Worm (Caenorhabditis elegans): ENCODE data around the gene T10D4.19.
"Not testable (repeated sequence)": the region's sequence is repeated elsewhere in the genome, so short reads cannot be mapped to it uniquely, and the experiment has no call there.

Gene T10D4.19

DNA sequence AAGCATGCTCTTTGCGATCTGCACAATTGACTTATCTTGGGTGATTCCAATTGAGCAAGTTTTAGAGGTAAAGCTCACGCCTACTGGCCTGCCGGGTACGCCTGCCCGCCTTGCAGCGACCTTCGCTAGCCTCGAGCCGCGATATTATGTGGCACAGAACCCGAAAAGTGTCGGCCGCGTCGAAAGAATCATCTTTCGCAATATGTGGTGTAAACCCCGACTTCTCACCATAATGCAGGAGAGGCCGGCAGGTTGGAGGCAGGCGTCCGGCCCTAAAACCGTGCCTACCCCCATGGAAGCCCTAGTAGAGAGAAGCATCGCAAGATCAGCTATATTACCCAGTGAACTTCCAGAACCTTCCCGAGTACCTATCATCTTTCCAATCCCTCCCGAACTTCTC, 34.1 kb downstream of the T10D4.19 start:
- no peak for TF ChIP-seq flt-1 (GFP tag; IDR thresholded peaks at IDR 0.05)
- no peak for TF ChIP-seq ets-7 (tag; optimal IDR thresholded peaks at IDR 0.05)
- TF ChIP-seq ceh-36 (tag; optimal IDR thresholded peaks at IDR 0.05) = no peak
- TF ChIP-seq tra-4 (tag; optimal IDR thresholded peaks at IDR 0.05) = no peak
- no peak for TF ChIP-seq scrt-1 (GFP tag; IDR thresholded peaks at IDR 0.05)
- no peak for TF ChIP-seq hmg-4 (GFP tag; optimal IDR thresholded peaks at IDR 0.05)
- TF ChIP-seq B0310.2 (tag; optimal IDR thresholded peaks at IDR 0.05) = no peak

- TF ChIP-seq hmbx-1 (tag; optimal IDR thresholded peaks at IDR 0.05); ama-1 (optimal IDR thresholded peaks at IDR 0.05); flt-1 (GFP tag; IDR thresholded peaks at IDR 0.05): not testable (repeated sequence)
These were observed 37.3 kb downstream of the T10D4.19 start, which contains the start of gene Y27F2A.11 for ce11 chrII:3189038-3189437. Y27F2A.11 (plus strand) TSS chrII:3189338.

DNA sequence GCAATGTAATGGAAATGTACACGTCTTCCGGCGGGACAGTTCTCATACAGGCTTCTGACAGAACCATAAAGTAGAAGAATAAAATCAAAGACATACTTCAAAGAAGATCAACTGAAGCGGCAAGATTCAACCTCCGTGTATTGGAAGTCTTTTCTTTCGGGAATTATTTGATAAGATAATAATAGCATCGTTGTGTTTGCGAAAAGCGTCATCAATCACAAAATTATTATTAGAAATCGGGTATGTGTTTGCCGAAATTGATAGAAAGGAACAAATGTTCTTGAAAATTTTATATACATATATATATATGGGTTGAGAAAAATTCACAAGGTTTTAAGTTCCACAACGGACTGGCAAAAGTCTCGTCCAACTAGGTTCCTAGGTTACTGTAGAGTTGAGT, 39.8 kb downstream of the T10D4.19 start, which contains the start of gene Y27F2A.9:
Gene Y27F2A.9, minus strand, starts transcription at position 101 of the 400 bp plus-strand sequence.
- TF ChIP-seq flt-1 (GFP tag; IDR thresholded peaks at IDR 0.05); sea-1 (GFP tag; conservative IDR thresholded peaks at IDR 0.05); pes-1 (GFP tag; IDR thresholded peaks at IDR 0.05): not testable (repeated sequence)

ce11 chrII:3195739-3196138, 44.0 kb downstream of the T10D4.19 start:
- no peak for TF ChIP-seq ama-1 (optimal IDR thresholded peaks at IDR 0.05)
- no peak for TF ChIP-seq ceh-36 (tag; optimal IDR thresholded peaks at IDR 0.05)
- TF ChIP-seq flt-1 (GFP tag; IDR thresholded peaks at IDR 0.05) = no peak
- no peak for TF ChIP-seq scrt-1 (GFP tag; IDR thresholded peaks at IDR 0.05)
- no peak for TF ChIP-seq ets-7 (tag; optimal IDR thresholded peaks at IDR 0.05)
- no peak for TF ChIP-seq pes-1 (GFP tag; IDR thresholded peaks at IDR 0.05)
- no peak for TF ChIP-seq tbx-11 (GFP tag; IDR thresholded peaks at IDR 0.05)
- no peak for TF ChIP-seq hmg-4 (GFP tag; optimal IDR thresholded peaks at IDR 0.05)
- no peak for TF ChIP-seq aly-1 (tag; optimal IDR thresholded peaks at IDR 0.05)
- TF ChIP-seq F13C5.2 (tag; optimal IDR thresholded peaks at IDR 0.05) = no peak
- no peak for TF ChIP-seq tbx-37 (GFP tag; conservative IDR thresholded peaks at IDR 0.05)
- TF ChIP-seq hnd-1 (tag; optimal IDR thresholded peaks at IDR 0.05) = no peak
- TF ChIP-seq sea-1 (GFP tag; conservative IDR thresholded peaks at IDR 0.05) = no peak

DNA sequence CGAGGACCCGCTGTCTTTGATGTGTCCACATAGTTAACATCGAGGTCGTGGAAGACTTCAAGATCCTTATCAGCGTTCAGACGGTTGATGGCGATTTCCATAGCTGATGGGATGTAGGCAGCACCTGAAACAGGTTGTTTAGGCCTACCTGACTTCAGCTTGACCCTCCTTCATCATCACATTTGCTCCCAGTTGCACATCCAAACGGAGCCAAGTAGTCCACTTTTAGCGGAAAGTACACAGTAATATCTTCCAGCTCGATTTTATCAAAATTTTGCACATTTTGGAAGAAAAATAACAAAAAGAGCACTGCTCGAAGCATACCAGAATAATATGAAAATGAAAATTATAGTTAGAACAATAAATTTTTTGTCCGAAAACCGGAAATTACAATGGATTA, 45.2 kb downstream of the T10D4.19 start, which contains the start of gene gcy-15:
Gene gcy-15, minus strand, starts transcription at position 101 of the 400 bp plus-strand sequence.
- TF ChIP-seq ceh-36 (tag; optimal IDR thresholded peaks at IDR 0.05) = no peak
- TF ChIP-seq sea-1 (GFP tag; conservative IDR thresholded peaks at IDR 0.05) = no peak
- no peak for TF ChIP-seq tbx-11 (GFP tag; IDR thresholded peaks at IDR 0.05)
- TF ChIP-seq flt-1 (GFP tag; IDR thresholded peaks at IDR 0.05) = no peak
- TF ChIP-seq pes-1 (GFP tag; IDR thresholded peaks at IDR 0.05) = no peak
- no peak for TF ChIP-seq hmbx-1 (tag; optimal IDR thresholded peaks at IDR 0.05)
- no peak for TF ChIP-seq tbx-37 (GFP tag; conservative IDR thresholded peaks at IDR 0.05)
- no peak for TF ChIP-seq ceh-13 (GFP tag; optimal IDR thresholded peaks at IDR 0.05)
- no peak for TF ChIP-seq F13C5.2 (tag; optimal IDR thresholded peaks at IDR 0.05)
- no peak for TF ChIP-seq aly-1 (tag; optimal IDR thresholded peaks at IDR 0.05)
- TF ChIP-seq hnd-1 (tag; optimal IDR thresholded peaks at IDR 0.05) = no peak

ce11 chrII:3198998-3199397, 47.3 kb downstream of the T10D4.19 start, which contains the start of gene sri-51:
sri-51 (minus strand) TSS chrII:3199098.
- TF ChIP-seq ceh-36 (tag; optimal IDR thresholded peaks at IDR 0.05) = no peak
- TF ChIP-seq hnd-1 (tag; optimal IDR thresholded peaks at IDR 0.05) = no peak
- TF ChIP-seq pes-1 (GFP tag; IDR thresholded peaks at IDR 0.05) = no peak
- TF ChIP-seq tbx-11 (GFP tag; IDR thresholded peaks at IDR 0.05) = no peak
- no peak for TF ChIP-seq hmbx-1 (tag; optimal IDR thresholded peaks at IDR 0.05)
- no peak for TF ChIP-seq aly-1 (tag; optimal IDR thresholded peaks at IDR 0.05)
- TF ChIP-seq ceh-13 (GFP tag; optimal IDR thresholded peaks at IDR 0.05) = no peak
- TF ChIP-seq tbx-37 (GFP tag; conservative IDR thresholded peaks at IDR 0.05) = no peak
- no peak for TF ChIP-seq F13C5.2 (tag; optimal IDR thresholded peaks at IDR 0.05)
- TF ChIP-seq tra-4 (tag; optimal IDR thresholded peaks at IDR 0.05) = no peak
- TF ChIP-seq sea-1 (GFP tag; conservative IDR thresholded peaks at IDR 0.05) = no peak
- no peak for TF ChIP-seq ets-7 (tag; optimal IDR thresholded peaks at IDR 0.05)
- no peak for TF ChIP-seq hmg-4 (GFP tag; optimal IDR thresholded peaks at IDR 0.05)
- no peak for TF ChIP-seq flt-1 (GFP tag; IDR thresholded peaks at IDR 0.05)
- no peak for TF ChIP-seq scrt-1 (GFP tag; IDR thresholded peaks at IDR 0.05)
- TF ChIP-seq B0310.2 (tag; optimal IDR thresholded peaks at IDR 0.05) = no peak
- TF ChIP-seq ama-1 (optimal IDR thresholded peaks at IDR 0.05) = no peak

- TF ChIP-seq hmbx-1, tra-4, F13C5.2 (tag; optimal IDR thresholded peaks at IDR 0.05): not testable (repeated sequence)
These were observed 49.5 kb downstream of the T10D4.19 start, which contains the start of gene sri-48 for ce11 chrII:3201242-3201641. sri-48 (minus strand) TSS chrII:3201342.

Data from whole organism, early embryonic.